Worm (Caenorhabditis elegans): ENCODE data around the gene srd-56.

ce11 chrII:7207649-7208048, 4.6 kb upstream of the srd-56 start:
- TF ChIP-seq F57A8.1 (GFP tag; optimal IDR thresholded peaks at IDR 0.05) (no peak), Y67H2A.10 (GFP tag; conservative IDR thresholded peaks at IDR 0.05) (no peak), madf-6 (GFP tag; IDR thresholded peaks at IDR 0.05) (no peak), unc-62 (GFP tag; optimal IDR thresholded peaks at IDR 0.05) (no peak), K12H6.12 (tag; optimal IDR thresholded peaks at IDR 0.05) (no peak), mxl-1 (tag; optimal IDR thresholded peaks at IDR 0.05) (no peak), ztf-22 (GFP tag; optimal IDR thresholded peaks at IDR 0.05) (no peak), him-1 (tag; optimal IDR thresholded peaks at IDR 0.05) (no peak), nfya-1 (tag; optimal IDR thresholded peaks at IDR 0.05; ENCODE audit: borderline replicate concordance, insufficient read depth) (no peak), nhr-179 (tag; optimal IDR thresholded peaks at IDR 0.05) (no peak), pha-4 (tag; optimal IDR thresholded peaks at IDR 0.05) (no peak)
